Worm (Caenorhabditis elegans) whole organism, late embryonic: ENCODE results near the gene aexr-3.

ENCODE experiments used
- C08G9.2 ChIP-seq: sonication (generic microtip); optimal IDR thresholded peaks from 2 replicates; lab custom pipeline; 2016; ENCODE audit warnings: mild to moderate bottlenecking, missing genetic modification characterization, moderate library complexity, missing compliant biosample characterization
- F13H6.1 ChIP-seq: sonication (generic microtip); optimal IDR thresholded peaks from 2 replicates; lab custom pipeline; 2016; ENCODE audit warnings: missing genetic modification characterization, missing compliant biosample characterization
- K02D7.2 ChIP-seq: sonication (generic microtip); optimal IDR thresholded peaks from 2 replicates; lab custom pipeline; 2017; ENCODE audit warnings: mild to moderate bottlenecking, missing genetic modification characterization, missing compliant biosample characterization
- ceh-19 ChIP-seq: fragments of 200-800 bp; sonication (Bioruptor generic); optimal IDR thresholded peaks from 2 replicates; lab custom pipeline; 2018; ENCODE audit warnings: mild to moderate bottlenecking, missing genetic modification characterization, missing compliant biosample characterization
- ceh-2 ChIP-seq: sonication (generic microtip); optimal IDR thresholded peaks from 2 replicates; lab custom pipeline; 2016; ENCODE audit warnings: missing genotype, missing genetic modification characterization, missing compliant biosample characterization
- ceh-22 ChIP-seq: sonication (generic microtip); optimal IDR thresholded peaks from 2 replicates; lab custom pipeline; 2017; ENCODE audit warnings: missing biosample characterization, missing genetic modification characterization
- ceh-24 ChIP-seq: sonication (generic microtip); optimal IDR thresholded peaks from 2 replicates; lab custom pipeline; 2016; ENCODE audit warnings: mild to moderate bottlenecking, missing genetic modification characterization, missing compliant biosample characterization
- ceh-30 ChIP-seq: fragments of 150-350 bp; optimal IDR thresholded peaks from 2 replicates; lab custom pipeline; 2014; ENCODE audit warnings: missing biosample characterization, missing genetic modification characterization
- ceh-45 ChIP-seq: fragments of 200-800 bp; sonication (Bioruptor generic); IDR thresholded peaks from 2 replicates; pipeline ENCODE4 v1.3.6; 2022; ENCODE audit warnings: missing genetic modification reagents, missing genetic modification characterization, missing compliant biosample characterization
- ceh-48 ChIP-seq: sonication (generic microtip); optimal IDR thresholded peaks from 2 replicates; lab custom pipeline; 2016; ENCODE audit warnings: missing genetic modification characterization, inconsistent platforms, missing compliant biosample characterization
- ceh-6 ChIP-seq: fragments of 200-800 bp; sonication (Bioruptor generic); optimal IDR thresholded peaks from 2 replicates; lab custom pipeline; 2018; ENCODE audit warnings: mild to moderate bottlenecking, missing genetic modification characterization, missing compliant biosample characterization
- ceh-9 ChIP-seq: sonication (generic microtip); optimal IDR thresholded peaks from 2 replicates; lab custom pipeline; 2016; ENCODE audit warnings: mild to moderate bottlenecking, missing genetic modification characterization, inconsistent platforms, missing compliant biosample characterization
- che-1 ChIP-seq: sonication (generic microtip); optimal IDR thresholded peaks from 2 replicates; lab custom pipeline; 2016; ENCODE audit warnings: mild to moderate bottlenecking, missing genetic modification characterization, missing compliant biosample characterization
- dmd-4 ChIP-seq: sonication (generic microtip); optimal IDR thresholded peaks from 2 replicates; lab custom pipeline; 2016; ENCODE audit warnings: borderline replicate concordance, missing genetic modification characterization, missing compliant biosample characterization
- ets-4 ChIP-seq: sonication (generic microtip); optimal IDR thresholded peaks from 2 replicates; lab custom pipeline; 2016; ENCODE audit warnings: missing genetic modification characterization, missing compliant biosample characterization
- eyg-1 ChIP-seq: sonication (generic microtip); optimal IDR thresholded peaks from 2 replicates; lab custom pipeline; 2016; ENCODE audit warnings: missing genotype, missing genetic modification characterization, missing compliant biosample characterization
- fkh-10 ChIP-seq: fragments of 150-350 bp; optimal IDR thresholded peaks from 2 replicates; lab custom pipeline; 2014; ENCODE audit warnings: missing biosample characterization, missing genetic modification reagents, missing genetic modification characterization
- hlh-13 ChIP-seq: fragments of 200-800 bp; sonication (Bioruptor generic); optimal IDR thresholded peaks from 2 replicates; lab custom pipeline; 2018; ENCODE audit warnings: mild to moderate bottlenecking, missing genetic modification characterization, missing compliant biosample characterization
- hlh-15 ChIP-seq: sonication (generic microtip); optimal IDR thresholded peaks from 2 replicates; lab custom pipeline; 2016; ENCODE audit warnings: missing genetic modification characterization, missing compliant biosample characterization
- hlh-6 ChIP-seq: sonication (generic microtip); optimal IDR thresholded peaks from 2 replicates; lab custom pipeline; 2016; ENCODE audit warnings: missing genotype, missing genetic modification characterization, missing compliant biosample characterization
- hlh-8 ChIP-seq: sonication (generic microtip); optimal IDR thresholded peaks from 2 replicates; lab custom pipeline; 2016; ENCODE audit warnings: missing genotype, missing genetic modification characterization, missing compliant biosample characterization
- lim-6 ChIP-seq: sonication (generic microtip); optimal IDR thresholded peaks from 2 replicates; lab custom pipeline; 2016; ENCODE audit warnings: missing genetic modification characterization, missing compliant biosample characterization
- madf-2 ChIP-seq: sonication (generic microtip); optimal IDR thresholded peaks from 2 replicates; lab custom pipeline; 2017; ENCODE audit warnings: missing genetic modification characterization, missing compliant biosample characterization
- nhr-11 ChIP-seq: fragments of 150-350 bp; optimal IDR thresholded peaks from 2 replicates; lab custom pipeline; 2014; ENCODE audit warnings: missing biosample characterization, missing genetic modification characterization
- npax-4 ChIP-seq: sonication (generic microtip); optimal IDR thresholded peaks from 2 replicates; lab custom pipeline; 2016; ENCODE audit warnings: missing genetic modification characterization, missing compliant biosample characterization
- odd-2 ChIP-seq: sonication (generic microtip); optimal IDR thresholded peaks from 2 replicates; lab custom pipeline; 2017; ENCODE audit warnings: antibody characterized with exemption, mild to moderate bottlenecking, missing genetic modification characterization, missing compliant biosample characterization
- pha-2 ChIP-seq: sonication (generic microtip); optimal IDR thresholded peaks from 2 replicates; lab custom pipeline; 2017; ENCODE audit warnings: mild to moderate bottlenecking, missing genetic modification characterization, missing compliant biosample characterization
- pha-4 ChIP-seq: fragments of 150-350 bp; optimal IDR thresholded peaks from 2 replicates; lab custom pipeline; 2018; ENCODE audit warnings: missing biosample characterization, missing genetic modification reagents, missing genetic modification characterization
- pros-1 ChIP-seq: fragments of 150-350 bp; optimal IDR thresholded peaks from 2 replicates; lab custom pipeline; 2014; ENCODE audit warnings: missing biosample characterization, missing genetic modification reagents, missing genetic modification characterization
- rnt-1 ChIP-seq: sonication (generic microtip); optimal IDR thresholded peaks from 2 replicates; lab custom pipeline; 2016; ENCODE audit warnings: missing genetic modification characterization, missing compliant biosample characterization
- sdc-2 ChIP-seq: sonication (generic microtip); optimal IDR thresholded peaks from 2 replicates; lab custom pipeline; 2016; ENCODE audit warnings: missing genotype, missing genetic modification characterization, missing compliant biosample characterization
- sox-2 ChIP-seq: fragments of 200-800 bp; sonication (Bioruptor generic); IDR thresholded peaks from 2 replicates; pipeline ENCODE4 v1.3.6; 2022; ENCODE audit warnings: missing genetic modification reagents, missing genetic modification characterization, missing compliant biosample characterization
- syd-9 ChIP-seq: sonication (generic microtip); optimal IDR thresholded peaks from 2 replicates; lab custom pipeline; 2016; ENCODE audit warnings: mild to moderate bottlenecking, missing genetic modification characterization, moderate library complexity, missing compliant biosample characterization
- tbx-7 ChIP-seq: sonication (generic microtip); optimal IDR thresholded peaks from 2 replicates; lab custom pipeline; 2016; ENCODE audit warnings: missing genotype, missing genetic modification characterization, missing compliant biosample characterization
- ttx-3 ChIP-seq: sonication (generic microtip); optimal IDR thresholded peaks from 2 replicates; lab custom pipeline; 2016; ENCODE audit warnings: missing genetic modification reagents, missing genetic modification characterization, missing compliant biosample characterization
- unc-42 ChIP-seq: sonication (generic microtip); optimal IDR thresholded peaks from 2 replicates; lab custom pipeline; 2016; ENCODE audit warnings: missing genotype, missing genetic modification characterization, missing compliant biosample characterization
- unc-55 ChIP-seq: sonication (generic microtip); optimal IDR thresholded peaks from 2 replicates; lab custom pipeline; 2017; ENCODE audit warnings: missing biosample characterization, missing genetic modification reagents, missing genetic modification characterization
- unc-86 ChIP-seq: sonication (generic microtip); optimal IDR thresholded peaks from 2 replicates; lab custom pipeline; 2016; ENCODE audit warnings: missing genetic modification characterization, missing compliant biosample characterization
- zip-5 ChIP-seq: sonication (generic microtip); optimal IDR thresholded peaks from 2 replicates; lab custom pipeline; 2016; ENCODE audit warnings: missing genetic modification characterization, missing compliant biosample characterization
- ztf-16 ChIP-seq: sonication (generic microtip); optimal IDR thresholded peaks from 2 replicates; lab custom pipeline; 2017; ENCODE audit warnings: missing genetic modification characterization, missing compliant biosample characterization

aexr-3 gene

DNA sequence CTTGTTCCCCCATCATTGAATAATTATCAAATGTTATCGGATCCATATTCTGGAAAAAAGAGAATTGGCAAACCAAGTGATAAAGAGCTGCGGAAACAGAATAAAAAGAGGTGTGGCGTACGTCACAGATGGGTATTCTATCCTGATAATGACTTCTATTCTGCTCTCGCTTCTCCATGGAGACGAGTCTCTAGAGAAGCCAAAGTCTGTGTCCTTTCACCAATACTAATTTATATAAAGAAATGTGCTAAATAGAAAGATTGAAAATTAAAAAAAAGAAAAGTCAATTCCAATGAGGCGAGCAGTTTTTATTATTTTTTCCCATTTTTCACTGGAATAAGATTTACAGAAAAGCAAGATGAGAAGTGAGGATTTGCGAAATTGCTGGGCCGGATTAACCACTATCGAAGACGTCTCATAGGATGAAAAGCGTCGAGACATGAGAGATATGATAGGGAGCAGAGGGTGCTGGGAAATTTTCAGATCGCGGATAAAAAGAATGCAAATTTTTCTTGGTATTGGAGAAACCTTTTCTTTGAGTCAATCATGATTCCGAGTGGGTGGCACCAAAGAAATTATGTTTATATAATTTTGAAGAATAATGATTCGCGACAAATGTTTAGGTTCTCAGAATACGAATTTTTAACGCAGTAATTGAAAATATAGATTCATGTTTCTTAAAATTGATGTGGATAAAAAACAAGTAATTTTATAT, at the start of gene aexr-3:
Gene aexr-3, minus strand, starts transcription at position 51 of the 715 bp plus-strand sequence.
- TF ChIP-seq ceh-6 (GFP tag; lab: Kevin White, UChicago) (no peak), ceh-22 (tag; lab: Kevin White, UChicago) (no peak)

ce11 chrX:9010418-9010817, 49.4 kb upstream of the aexr-3 start, which contains the start of gene C24A3.9:
C24A3.9 (minus strand) TSS chrX:9010518.
- TF ChIP-seq eyg-1 (tag; lab: Kevin White, UChicago), result no peak
- TF ChIP-seq, all 69 proteins: peak for 0

DNA sequence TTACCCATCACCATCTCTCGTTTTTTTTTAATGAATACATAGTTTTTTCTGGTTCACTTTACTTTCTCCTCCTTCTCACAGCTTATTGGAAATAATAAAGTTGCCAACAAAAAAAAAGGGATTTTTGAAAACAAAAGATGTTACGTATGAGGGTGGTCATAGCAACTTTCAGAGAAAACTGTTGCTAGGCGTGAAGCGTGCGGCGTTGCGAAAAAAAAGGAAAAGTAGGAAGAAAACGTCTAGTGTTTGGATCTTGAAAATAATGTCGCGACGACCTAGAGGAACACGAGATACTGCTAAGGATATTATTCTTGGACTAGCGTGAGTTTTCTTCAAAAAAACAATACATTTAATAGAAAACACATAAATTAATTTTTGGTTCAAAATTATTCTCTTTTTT, 37.8 kb upstream of the aexr-3 start, which contains the start of gene C24A3.1:
Gene C24A3.1, plus strand, starts transcription at position 263 of the 400 bp plus-strand sequence.
- TF ChIP-seq ttx-3 (no peak), C08G9.2 (no peak), ceh-30 (no peak), lim-6 (tag; lab: Kevin White, UChicago) (no peak), ceh-6 (GFP tag; lab: Kevin White, UChicago) (no peak), madf-2 (tag; lab: Kevin White, UChicago) (no peak), zip-5 (no peak), ceh-24 (tag; lab: Kevin White, UChicago) (no peak), sdc-2 (tag; lab: Kevin White, UChicago) (no peak), pros-1 (no peak), ceh-22 (tag; lab: Kevin White, UChicago) (no peak), npax-4 (no peak), ceh-9 (tag; lab: Kevin White, UChicago) (no peak), nhr-11 (tag; lab: Kevin White, UChicago) (no peak), dmd-4 (no peak)

DNA sequence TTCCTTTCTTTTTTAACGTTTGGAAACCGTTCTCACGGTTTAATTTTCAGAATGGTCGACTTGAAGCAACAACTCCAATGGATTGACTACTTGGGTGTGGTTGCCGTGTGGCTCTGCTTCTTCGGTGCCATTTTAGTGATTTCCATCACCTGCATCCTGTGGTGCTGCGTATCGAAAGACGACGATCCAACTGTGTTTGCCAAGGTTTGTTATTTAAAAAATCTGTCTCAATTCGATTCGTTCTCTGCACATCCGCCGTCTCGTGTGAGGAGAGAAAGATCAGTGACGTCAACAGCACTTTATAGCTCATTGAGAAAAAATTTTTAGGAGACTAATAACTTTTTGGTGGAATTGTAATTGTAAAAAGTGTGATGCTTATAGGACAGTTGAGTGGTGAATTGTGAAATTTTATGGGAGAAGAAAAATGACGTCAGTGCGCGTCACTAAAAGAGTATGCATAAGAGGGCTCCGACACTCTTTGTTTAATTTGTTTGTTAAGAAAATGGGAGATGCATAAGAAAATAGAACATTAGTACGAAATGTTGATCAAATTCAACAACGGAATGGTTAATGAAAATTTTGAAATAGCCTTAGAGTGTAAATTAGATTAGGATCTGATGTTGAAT, 36.6 kb upstream of the aexr-3 start, which contains the start of gene C24A3.2:
Gene C24A3.2, plus strand, starts transcription at position 51 of the 626 bp plus-strand sequence.
- no peak for TF ChIP-seq hlh-15
- peak; percentile 28 for TF ChIP-seq unc-42 (tag; lab: Kevin White, UChicago)
- TF ChIP-seq pha-2 (tag; lab: Kevin White, UChicago), result no peak
- TF ChIP-seq, all 69 proteins: peak for 1

- peak; percentile 34 for TF ChIP-seq hlh-6 (tag; lab: Kevin White, UChicago)
- TF ChIP-seq ceh-2, result no peak
- no peak for TF ChIP-seq syd-9 (tag; lab: Kevin White, UChicago)
- no peak for TF ChIP-seq unc-55 (GFP tag; lab: Kevin White, UChicago)
- TF ChIP-seq unc-42 (tag; lab: Kevin White, UChicago), result peak; percentile 78
- TF ChIP-seq pha-4 (tag; lab: Kevin White, UChicago), result no peak
- no peak for TF ChIP-seq che-1 (tag; lab: Kevin White, UChicago)
- TF ChIP-seq ceh-22 (tag; lab: Kevin White, UChicago), result no peak
- TF ChIP-seq lim-6 (tag; lab: Kevin White, UChicago), result no peak
- TF ChIP-seq unc-86 (tag; lab: Kevin White, UChicago), result no peak
- no peak for TF ChIP-seq odd-2 (tag; lab: Kevin White, UChicago)
- no peak for TF ChIP-seq rnt-1
- no peak for TF ChIP-seq npax-4
- no peak for TF ChIP-seq K02D7.2
- TF ChIP-seq pros-1, result no peak
These were observed 35.6 kb upstream of the aexr-3 start for ce11 chrX:8996496-8997116.

- TF ChIP-seq pros-1 (no peak), ceh-24 (tag; lab: Kevin White, UChicago) (no peak), hlh-8 (no peak), ceh-19 (peak; percentile 60), unc-55 (GFP tag; lab: Kevin White, UChicago) (peak; percentile 11), ztf-16 (tag; lab: Kevin White, UChicago) (no peak), lim-6 (tag; lab: Kevin White, UChicago) (no peak), hlh-13 (GFP tag; lab: Kevin White, UChicago) (no peak), ceh-48 (peak; percentile 78), sdc-2 (tag; lab: Kevin White, UChicago) (peak; percentile 37), npax-4 (no peak), fkh-10 (GFP tag; lab: Kevin White, UChicago) (no peak), ceh-22 (tag; lab: Kevin White, UChicago) (no peak), F13H6.1 (no peak), ceh-45 (0 out of 2 replicates have a peak, but pooled peaks have one; percentile 38), sox-2 (GFP tag; lab: Robert Waterston, UW) (no peak), tbx-7 (tag; lab: Kevin White, UChicago) (no peak), ets-4 (tag; lab: Kevin White, UChicago) (no peak)
These were observed 34.6 kb upstream of the aexr-3 start for ce11 chrX:8995527-8995946.
